Worm (Caenorhabditis elegans) whole organism, midembryonic: ENCODE measurements around the gene cutl-2.
A peak's percentile ranks its signal among the peaks of the same experiment; 100 is the strongest.

Experiments used
- T22C8.4 ChIP-seq: fragments of 200-800 bp; sonication (Bioruptor generic); IDR thresholded peaks from 2 replicates; pipeline ENCODE4 v1.3.6; 2022; ENCODE audit warnings: missing genetic modification characterization, missing compliant biosample characterization
- cog-1 ChIP-seq: sonication (generic microtip); optimal IDR thresholded peaks from 2 replicates; lab custom pipeline; 2016; ENCODE audit warnings: missing genetic modification characterization, missing compliant biosample characterization
- flt-1 ChIP-seq: fragments of 200-800 bp; sonication (Bioruptor generic); IDR thresholded peaks from 2 replicates; pipeline ENCODE4 v1.3.6; 2022; ENCODE audit warnings: missing genetic modification characterization, missing compliant biosample characterization
- klf-2 ChIP-seq: fragments of 200-800 bp; sonication (Bioruptor generic); conservative IDR thresholded peaks from 2 replicates; pipeline ENCODE4 v1.3.6; 2022; ENCODE audit warnings: missing genetic modification reagents, missing genetic modification characterization, missing compliant biosample characterization
- med-1 ChIP-seq: sonication (generic microtip); optimal IDR thresholded peaks from 2 replicates; lab custom pipeline; 2017; ENCODE audit warnings: missing genetic modification characterization, mild to moderate bottlenecking, missing compliant biosample characterization, antibody characterized with exemption, missing genetic modification reagents; ENCODE audit not compliant: insufficient read depth
- ref-1 ChIP-seq: fragments of 200-800 bp; sonication (Bioruptor generic); conservative IDR thresholded peaks from 2 replicates; pipeline ENCODE4 v1.3.6; 2022; ENCODE audit warnings: missing genetic modification reagents, missing genetic modification characterization, missing compliant biosample characterization
- tab-1 ChIP-seq: fragments of 200-800 bp; sonication (Bioruptor generic); IDR thresholded peaks from 2 replicates; pipeline ENCODE4 v1.3.6; 2022; ENCODE audit warnings: missing genetic modification characterization, missing compliant biosample characterization
- ztf-23 ChIP-seq: fragments of 200-800 bp; sonication (Bioruptor generic); IDR thresholded peaks from 2 replicates; pipeline ENCODE4 v1.3.6; 2022; ENCODE audit warnings: missing genetic modification reagents, missing genetic modification characterization, missing compliant biosample characterization

ce11 chrII:9746069-9746468 lies 21.6 kb upstream of the cutl-2 start, which contains the start of the genes Y53C12B.1 and nos-3:
- TF ChIP-seq flt-1 (GFP tag; lab: Robert Waterston, UW) (0 out of 2 replicates have a peak, but pooled peaks have one; percentile 11), cog-1 (tag; lab: Kevin White, UChicago) (peak; percentile 83), ztf-23 (no peak), klf-2 (GFP tag; lab: Robert Waterston, UW) (no peak), med-1 (GFP tag; lab: Kevin White, UChicago) (no peak), ref-1 (GFP tag; lab: Robert Waterston, UW) (no peak), tab-1 (GFP tag; lab: Robert Waterston, UW) (no peak), T22C8.4 (GFP tag; lab: Robert Waterston, UW) (no peak)
